Worm (Caenorhabditis elegans): ENCODE data around the gene R07A4.3.

DNA sequence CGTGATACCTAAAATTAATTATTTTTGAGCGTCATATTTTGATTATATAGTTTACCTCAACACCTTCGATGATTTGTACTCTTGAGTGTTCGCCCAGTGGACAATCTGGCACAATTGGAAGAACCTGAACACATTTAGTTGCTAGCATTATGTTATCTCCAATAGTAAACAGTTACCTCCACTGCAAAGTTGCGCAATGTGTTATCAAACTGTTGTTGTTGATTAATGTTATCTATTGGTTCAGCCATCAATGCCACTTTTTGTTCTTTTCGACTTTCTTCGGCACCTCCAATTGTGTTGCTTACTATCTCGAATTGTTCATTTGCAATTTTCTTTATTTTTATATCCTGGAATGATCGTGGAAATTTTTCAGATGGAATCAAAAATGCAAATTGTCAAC is 1.0 kb downstream of the R07A4.3 start:
- TF ChIP-seq elt-2 (tag; optimal IDR thresholded peaks at IDR 0.05) (no peak), elt-1 (tag; optimal IDR thresholded peaks at IDR 0.05) (no peak), unc-39 (tag; optimal IDR thresholded peaks at IDR 0.05) (no peak), egl-5 (tag; optimal IDR thresholded peaks at IDR 0.05) (no peak), pha-4 (tag; optimal IDR thresholded peaks at IDR 0.05) (no peak), fos-1 (tag; optimal IDR thresholded peaks at IDR 0.05) (no peak), nhr-28 (tag; optimal IDR thresholded peaks at IDR 0.05) (no peak), hmg-11 (tag; optimal IDR thresholded peaks at IDR 0.05) (no peak)
